Worm (Caenorhabditis elegans) whole organism, L4 larva: ENCODE results near the gene C39F7.5.

Source experiments
- ceh-62 ChIP-seq: sonication (generic microtip); optimal IDR thresholded peaks from 2 replicates; lab custom pipeline; 2017; ENCODE audit warnings: missing biosample characterization, missing genetic modification characterization
- daf-12 ChIP-seq: fragments of 150-350 bp; optimal IDR thresholded peaks from 2 replicates; lab custom pipeline; 2014; ENCODE audit warnings: missing biosample characterization, missing genetic modification reagents, missing genetic modification characterization
- duxl-1 ChIP-seq: sonication (generic microtip); optimal IDR thresholded peaks from 2 replicates; lab custom pipeline; 2016; ENCODE audit warnings: mild to moderate bottlenecking, missing genetic modification characterization, moderate library complexity, missing compliant biosample characterization; ENCODE audit not compliant: poor library complexity
- fkh-10 ChIP-seq: fragments of 150-350 bp; optimal IDR thresholded peaks from 2 replicates; lab custom pipeline; 2014; ENCODE audit warnings: missing biosample characterization, missing genetic modification reagents, missing genetic modification characterization
- lin-39 ChIP-seq: fragments of 150-350 bp; optimal IDR thresholded peaks from 2 replicates; lab custom pipeline; 2014; ENCODE audit warnings: missing biosample characterization, missing genetic modification reagents, missing genetic modification characterization
- nhr-28 ChIP-seq: fragments of 150-350 bp; optimal IDR thresholded peaks from 2 replicates; lab custom pipeline; 2014; ENCODE audit warnings: missing biosample characterization, missing genetic modification characterization
- zfp-3 ChIP-seq: fragments of 200-800 bp; sonication (Bioruptor generic); conservative IDR thresholded peaks from 2 replicates; pipeline ENCODE4 v1.3.6; 2022; ENCODE audit warnings: missing genetic modification reagents, missing genetic modification characterization, missing compliant biosample characterization

- TF ChIP-seq zfp-3 (GFP tag; lab: Robert Waterston, UW) (no peak), lin-39 (tag; lab: Kevin White, UChicago) (no peak), duxl-1 (tag; lab: Kevin White, UChicago) (no peak), daf-12 (tag; lab: Kevin White, UChicago) (no peak), ceh-62 (tag; lab: Kevin White, UChicago) (no peak), fkh-10 (no peak), nhr-28 (tag; lab: Kevin White, UChicago) (no peak)
Measured at ce11 chrV:1227756-1228665, 36.6 kb upstream of the C39F7.5 start.
